Worm (Caenorhabditis elegans) whole organism, L3 larva: ENCODE results near the gene F55F1.2.

Experiments
- R02D3.7 ChIP-seq: fragments of 150-350 bp; optimal IDR thresholded peaks from 2 replicates; lab custom pipeline; 2014; ENCODE audit warnings: missing biosample characterization, missing genetic modification characterization
- ZK546.5 ChIP-seq: sonication (generic microtip); optimal IDR thresholded peaks from 2 replicates; lab custom pipeline; 2017; ENCODE audit warnings: missing biosample characterization, missing genetic modification characterization
- aly-2 ChIP-seq: fragments of 150-350 bp; optimal IDR thresholded peaks from 2 replicates; lab custom pipeline; 2014; ENCODE audit warnings: missing biosample characterization, missing genetic modification characterization
- ceh-28 ChIP-seq: fragments of 150-350 bp; optimal IDR thresholded peaks from 2 replicates; lab custom pipeline; 2014; ENCODE audit warnings: missing biosample characterization, missing genetic modification reagents, missing genetic modification characterization
- ceh-82 ChIP-seq: fragments of 150-350 bp; optimal IDR thresholded peaks from 2 replicates; lab custom pipeline; 2014; ENCODE audit warnings: missing biosample characterization, missing genetic modification characterization
- egl-5 ChIP-seq: fragments of 150-350 bp; optimal IDR thresholded peaks from 2 replicates; lab custom pipeline; 2017; ENCODE audit warnings: missing biosample characterization, missing genetic modification reagents, missing genetic modification characterization, inconsistent platforms
- eor-1 ChIP-seq, 2 experiments: fragments of 150-350 bp; optimal IDR thresholded peaks; 2 replicates each; lab custom pipeline; 2014 to 2018; ENCODE audit warnings: missing biosample characterization in 2 of 2, missing genetic modification characterization in 2 of 2
- fkh-10 ChIP-seq: sonication (generic microtip); optimal IDR thresholded peaks from 2 replicates; lab custom pipeline; 2017; ENCODE audit warnings: missing biosample characterization, missing genetic modification reagents, missing genetic modification characterization
- fkh-2 ChIP-seq: fragments of 150-350 bp; optimal IDR thresholded peaks from 2 replicates; lab custom pipeline; 2014; ENCODE audit warnings: missing biosample characterization, missing genetic modification reagents, missing genetic modification characterization
- hmg-11 ChIP-seq: sonication (generic microtip); optimal IDR thresholded peaks from 2 replicates; lab custom pipeline; 2016; ENCODE audit warnings: missing genetic modification characterization, missing compliant biosample characterization
- lin-39 ChIP-seq: fragments of 150-350 bp; optimal IDR thresholded peaks from 2 replicates; lab custom pipeline; 2018; ENCODE audit warnings: missing biosample characterization, missing genetic modification reagents, missing genetic modification characterization
- mml-1 ChIP-seq: fragments of 150-350 bp; sonication (generic microtip); optimal IDR thresholded peaks from 3 replicates; lab custom pipeline; 2014; ENCODE audit warnings: missing biosample characterization, missing genetic modification characterization
- nfya-1 ChIP-seq: sonication (generic microtip); optimal IDR thresholded peaks from 2 replicates; lab custom pipeline; 2017; ENCODE audit warnings: missing genetic modification characterization, mild to moderate bottlenecking, missing compliant biosample characterization, antibody characterized with exemption, moderate library complexity; ENCODE audit not compliant: insufficient read depth
- nhr-11 ChIP-seq: fragments of 150-350 bp; optimal IDR thresholded peaks from 2 replicates; lab custom pipeline; 2014; ENCODE audit warnings: missing biosample characterization, missing genetic modification characterization
- nhr-12 ChIP-seq: fragments of 150-350 bp; optimal IDR thresholded peaks from 2 replicates; lab custom pipeline; 2014; ENCODE audit warnings: missing biosample characterization, missing genetic modification characterization
- nhr-237 ChIP-seq: fragments of 150-350 bp; optimal IDR thresholded peaks from 2 replicates; lab custom pipeline; 2014; ENCODE audit warnings: missing biosample characterization, missing genetic modification characterization
- nhr-25 ChIP-seq: sonication (generic microtip); optimal IDR thresholded peaks from 2 replicates; lab custom pipeline; 2017; ENCODE audit warnings: missing biosample characterization, missing genetic modification characterization
- nhr-28 ChIP-seq: fragments of 150-350 bp; optimal IDR thresholded peaks from 2 replicates; lab custom pipeline; 2014; ENCODE audit warnings: missing biosample characterization, missing genetic modification characterization
- nhr-76 ChIP-seq: fragments of 150-350 bp; sonication (generic microtip); optimal IDR thresholded peaks from 5 replicates; lab custom pipeline; 2014; ENCODE audit warnings: missing biosample characterization, missing genetic modification characterization
- pha-4 ChIP-seq: fragments of 150-350 bp; optimal IDR thresholded peaks from 2 replicates; lab custom pipeline; 2014; ENCODE audit warnings: missing biosample characterization, missing genetic modification reagents, missing genetic modification characterization
- pqm-1 ChIP-seq: fragments of 150-350 bp; optimal IDR thresholded peaks from 2 replicates; lab custom pipeline; 2017; ENCODE audit warnings: missing biosample characterization, missing genetic modification characterization, inconsistent platforms
- sea-2 ChIP-seq: fragments of 150-350 bp; sonication (generic microtip); optimal IDR thresholded peaks from 4 replicates; lab custom pipeline; 2014; ENCODE audit warnings: missing biosample characterization, missing genetic modification reagents, missing genetic modification characterization
- tbx-2 ChIP-seq: sonication (generic microtip); optimal IDR thresholded peaks from 2 replicates; lab custom pipeline; 2016; ENCODE audit warnings: mild to moderate bottlenecking, missing genetic modification characterization, missing compliant biosample characterization
- unc-62 ChIP-seq: fragments of 150-350 bp; sonication (generic microtip); optimal IDR thresholded peaks from 4 replicates; lab custom pipeline; 2014; ENCODE audit warnings: missing biosample characterization, missing genetic modification reagents, missing genetic modification characterization
- zag-1 ChIP-seq: fragments of 150-350 bp; optimal IDR thresholded peaks from 2 replicates; lab custom pipeline; 2014; ENCODE audit warnings: missing biosample characterization, missing genetic modification characterization
- ztf-11 ChIP-seq: fragments of 150-350 bp; optimal IDR thresholded peaks from 2 replicates; lab custom pipeline; 2014; ENCODE audit warnings: missing biosample characterization, missing genetic modification characterization

The F55F1.2 gene

DNA sequence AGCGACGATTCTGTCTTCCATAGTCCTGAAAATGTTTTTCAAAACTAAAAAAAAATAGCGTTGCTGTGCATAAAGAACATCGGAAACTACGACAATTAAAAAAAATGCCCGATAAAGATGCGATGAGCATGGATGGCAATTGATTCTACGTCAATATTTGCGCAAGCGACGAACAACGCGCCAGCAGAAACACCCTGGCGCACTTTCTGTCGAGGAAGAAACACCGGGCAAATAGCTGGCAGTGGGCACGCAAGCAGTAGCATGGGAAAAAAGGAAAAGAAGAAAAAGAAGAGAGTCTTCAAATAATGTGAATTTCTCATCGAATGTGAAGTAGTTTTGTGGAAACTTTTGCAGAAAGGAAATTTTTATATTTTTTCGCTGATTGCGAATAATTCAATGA is 39.8 kb upstream of the F55F1.2 start, which contains the start of gene C14A11.9 (continued):
- TF ChIP-seq mml-1 (tag; lab: Kevin White, UChicago): no peak
- peak; percentile 92 for TF ChIP-seq tbx-2 (tag; lab: Kevin White, UChicago)
- TF ChIP-seq pha-4: peak; percentile 82
- no peak for TF ChIP-seq eor-1 (tag; optimal IDR thresholded peaks at IDR 0.05; lab: Kevin White, UChicago)
- no peak for TF ChIP-seq aly-2 (tag; lab: Kevin White, UChicago)
- peak; percentile 98 for TF ChIP-seq hmg-11 (tag; lab: Kevin White, UChicago)
- TF ChIP-seq lin-39 (tag; lab: Kevin White, UChicago): peak; percentile 95
- TF ChIP-seq R02D3.7 (tag; lab: Kevin White, UChicago): peak; percentile 57
- TF ChIP-seq nhr-11 (tag; lab: Kevin White, UChicago): peak; percentile 57
- TF ChIP-seq, all 47 proteins: peak for 26

DNA sequence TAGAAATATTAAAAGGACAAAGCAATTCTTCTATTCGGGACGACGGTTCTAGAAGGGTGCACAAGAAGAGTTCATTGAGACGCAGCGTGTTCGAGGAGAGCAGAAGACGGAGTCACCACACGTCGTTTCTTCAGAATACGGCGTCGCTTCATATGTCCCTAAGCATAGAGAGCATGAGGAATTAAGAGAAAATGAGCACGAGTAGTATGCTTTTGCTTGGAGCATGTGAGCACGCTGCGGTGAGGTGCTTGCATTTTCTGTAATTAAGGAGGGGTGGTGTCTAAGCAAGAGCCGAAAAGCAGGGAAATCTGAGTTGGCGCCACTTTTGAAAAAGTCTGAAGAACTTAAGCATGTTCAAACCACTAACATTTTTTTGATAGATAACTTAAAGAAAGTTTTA is 37.5 kb upstream of the F55F1.2 start, which contains the start of gene C14A11.5:
TSS of gene C14A11.5 (minus strand) at position 139 of the 400 bp plus-strand sequence.
- TF ChIP-seq nfya-1 (tag; lab: Kevin White, UChicago) (peak; percentile 38), pqm-1 (tag; lab: Kevin White, UChicago) (no peak), sea-2 (GFP tag; lab: Kevin White, UChicago) (no peak), lin-39 (tag; lab: Kevin White, UChicago) (peak; percentile 57), fkh-10 (GFP tag; lab: Kevin White, UChicago) (peak; percentile 72)

DNA sequence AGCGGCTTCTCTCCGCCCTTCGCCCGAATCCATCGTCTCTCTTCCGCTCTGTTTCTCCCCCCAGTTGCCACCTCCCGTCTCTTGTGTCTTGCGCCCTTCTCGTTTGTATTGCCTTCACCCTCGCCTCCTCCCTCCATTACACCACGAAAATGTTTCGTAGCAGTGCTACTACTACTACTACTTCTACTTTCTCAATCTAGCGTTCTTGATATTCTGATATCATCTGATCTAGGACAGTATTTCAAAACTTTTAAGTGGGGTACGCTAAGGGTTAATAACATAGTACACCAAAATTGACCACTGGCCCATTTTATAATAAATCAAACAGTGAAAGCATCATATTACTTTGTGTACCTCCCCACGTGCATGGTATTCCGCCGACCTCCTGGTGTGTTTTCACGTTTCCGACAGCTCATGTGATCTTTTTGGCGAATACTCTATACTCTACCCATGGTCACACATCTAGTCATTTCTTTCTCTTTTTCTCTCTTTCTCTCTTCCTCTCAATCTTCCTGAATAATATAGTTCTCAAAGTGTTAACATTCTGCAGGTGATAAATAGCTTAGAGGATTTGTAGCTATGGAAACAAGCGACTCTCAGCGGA is 32.8 kb upstream of the F55F1.2 start, which contains the start of gene C14A11.2:
TSS of gene C14A11.2 (plus strand) at position 551 of the 604 bp plus-strand sequence.
- TF ChIP-seq hmg-11 (tag; lab: Kevin White, UChicago): peak; percentile 23
- TF ChIP-seq fkh-10 (GFP tag; lab: Kevin White, UChicago): no peak
- TF ChIP-seq nhr-28 (tag; lab: Kevin White, UChicago): no peak
- peak; percentile 22 for TF ChIP-seq pha-4
- no peak for TF ChIP-seq tbx-2 (tag; lab: Kevin White, UChicago)
- TF ChIP-seq nfya-1 (tag; lab: Kevin White, UChicago): peak; percentile 20
- no peak for TF ChIP-seq zag-1 (tag; lab: Kevin White, UChicago)
- no peak for TF ChIP-seq egl-5 (tag; lab: Kevin White, UChicago)
- TF ChIP-seq R02D3.7 (tag; lab: Kevin White, UChicago): no peak
- TF ChIP-seq lin-39 (tag; lab: Kevin White, UChicago): peak; percentile 12
- TF ChIP-seq unc-62 (GFP tag; lab: Kevin White, UChicago): no peak

DNA sequence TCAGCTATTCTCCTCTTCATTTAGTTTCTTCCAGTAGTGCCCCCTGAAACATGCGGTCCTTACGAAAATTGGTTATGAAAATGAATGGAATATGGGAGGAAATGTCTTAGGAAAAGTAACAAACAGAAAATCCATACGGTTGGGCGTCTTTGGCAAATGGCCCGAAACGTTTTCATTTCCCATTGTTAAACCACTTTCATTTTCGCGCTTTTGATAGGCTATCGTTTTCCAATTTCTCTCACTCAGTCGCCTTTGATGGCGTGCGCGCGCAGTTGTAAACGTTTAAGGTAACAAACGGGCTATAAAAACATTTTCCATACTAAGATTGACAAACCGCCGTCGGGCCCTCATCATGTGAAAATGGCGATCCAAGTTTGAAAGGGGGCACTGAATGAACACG is 25.2 kb upstream of the F55F1.2 start:
- TF ChIP-seq nhr-25 (tag; lab: Kevin White, UChicago): peak; percentile 40
- no peak for TF ChIP-seq ZK546.5 (tag; lab: Kevin White, UChicago)
- peak; percentile 63 for TF ChIP-seq egl-5 (tag; lab: Kevin White, UChicago)
- TF ChIP-seq, all 47 proteins: peak for 2

DNA sequence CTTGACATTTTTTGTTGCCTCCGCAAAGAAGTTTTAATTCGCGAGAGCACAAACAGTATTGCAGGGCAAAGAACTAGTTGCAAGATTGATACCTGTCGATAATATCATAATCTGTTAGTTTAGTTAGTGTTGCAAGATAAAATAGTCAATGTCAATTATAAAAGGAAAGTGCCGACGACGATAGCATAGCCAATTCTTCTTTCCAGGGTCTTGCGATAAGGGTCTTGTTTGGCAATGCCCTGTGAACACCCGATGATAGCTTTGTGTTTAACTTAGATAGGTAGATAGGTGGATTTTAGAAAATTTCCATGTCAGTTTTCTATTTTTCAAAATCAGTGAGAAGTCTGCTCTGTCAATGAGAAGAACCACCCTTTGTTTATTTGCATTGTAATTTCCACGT is 24.5 kb upstream of the F55F1.2 start:
- TF ChIP-seq nhr-25 (tag; lab: Kevin White, UChicago) (no peak), pha-4 (peak; percentile 5), lin-39 (tag; lab: Kevin White, UChicago) (no peak)

DNA sequence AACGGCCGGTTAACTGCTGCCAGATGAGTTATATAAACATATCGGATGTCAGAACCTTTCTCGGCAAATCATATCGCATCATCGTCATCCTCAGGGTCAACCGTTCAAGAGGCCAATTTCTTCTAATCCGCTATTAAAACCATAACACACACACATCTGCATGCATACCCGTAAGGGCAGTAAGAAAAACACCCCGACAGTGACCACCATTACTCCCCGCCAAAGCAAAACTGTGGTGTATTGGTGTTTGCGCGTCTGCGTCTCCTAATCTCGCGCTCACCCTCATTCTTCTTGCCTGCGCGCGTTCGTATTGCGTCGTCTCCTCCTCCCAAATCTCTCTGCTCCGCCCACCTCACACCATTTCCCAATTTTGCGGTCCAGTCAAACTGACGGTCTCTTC is 23.7 kb upstream of the F55F1.2 start:
- TF ChIP-seq nhr-12 (no peak), nhr-25 (tag; lab: Kevin White, UChicago) (peak; percentile 22), pha-4 (no peak), ceh-28 (tag; lab: Kevin White, UChicago) (no peak)

DNA sequence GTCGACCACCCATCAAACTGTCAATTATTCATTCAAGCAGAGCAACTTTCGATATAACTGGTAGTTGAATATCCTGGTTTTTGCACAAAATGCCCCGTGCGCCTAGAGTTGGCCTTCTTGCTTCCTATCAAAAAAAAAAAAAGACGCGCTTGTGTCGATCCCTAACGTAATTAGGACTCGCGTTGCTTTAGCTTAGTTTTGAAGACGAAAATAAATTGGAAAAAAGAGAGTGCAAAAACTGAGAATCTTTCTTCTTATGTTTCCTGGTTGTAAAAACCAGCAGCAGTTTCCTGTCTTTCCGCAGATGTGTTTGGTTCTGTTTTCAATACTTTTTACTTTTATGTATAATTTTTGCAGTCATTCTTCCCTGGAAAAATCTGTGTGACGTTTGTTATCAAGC is 8.1 kb upstream of the F55F1.2 start:
- TF ChIP-seq eor-1 (tag; optimal IDR thresholded peaks at IDR 0.05; lab: Kevin White, UChicago): no peak
- no peak for TF ChIP-seq nhr-12
- TF ChIP-seq ztf-11 (tag; lab: Kevin White, UChicago): no peak
- TF ChIP-seq lin-39 (tag; lab: Kevin White, UChicago): no peak
- TF ChIP-seq pha-4: no peak
- no peak for TF ChIP-seq ceh-82
- no peak for TF ChIP-seq nhr-25 (tag; lab: Kevin White, UChicago)
- TF ChIP-seq fkh-2: no peak
- TF ChIP-seq nhr-76 (tag; lab: Kevin White, UChicago): no peak
- TF ChIP-seq nhr-237 (tag; lab: Kevin White, UChicago): no peak
- TF ChIP-seq, all 47 proteins: peak for 0
